Worm (Caenorhabditis elegans): Measurements from ENCODE around the gene K08B12.1.

The K08B12.1 gene

DNA sequence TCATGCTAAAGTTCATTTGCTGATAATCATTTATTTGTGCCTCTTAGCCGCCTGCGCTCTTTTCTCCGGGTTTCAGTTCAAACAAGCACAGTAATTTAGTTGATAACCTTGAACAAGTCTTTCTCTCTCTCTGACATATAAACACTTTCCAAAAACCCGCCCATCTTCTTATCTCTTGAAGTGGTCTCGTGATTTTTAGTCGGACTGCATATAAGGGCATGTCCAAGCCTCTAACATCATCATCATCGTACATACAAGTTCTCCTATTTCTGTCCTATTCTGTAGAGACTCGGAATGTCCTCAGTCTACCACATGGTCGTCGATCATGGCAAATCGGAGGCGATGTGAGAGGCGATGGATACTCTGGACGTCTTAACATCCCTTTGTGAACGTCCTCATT, 17.0 kb downstream of the K08B12.1 start, which contains the start of gene F31F7.1:
Gene F31F7.1, plus strand, starts transcription at position 235 of the 400 bp plus-strand sequence.
- TF ChIP-seq madf-10 (tag; optimal IDR thresholded peaks at IDR 0.05) (peak; percentile 49), dpff-1 (tag; optimal IDR thresholded peaks at IDR 0.05) (no peak), athp-1 (tag; optimal IDR thresholded peaks at IDR 0.05) (no peak), die-1 (tag; optimal IDR thresholded peaks at IDR 0.05) (no peak), nhr-80 (tag; optimal IDR thresholded peaks at IDR 0.05) (peak; percentile 98), ztf-18 (tag; optimal IDR thresholded peaks at IDR 0.05) (peak; percentile 18), ztf-26 (tag; optimal IDR thresholded peaks at IDR 0.05) (peak; percentile 19), hsf-1 (GFP tag; IDR thresholded peaks at IDR 0.05) (no peak), tbp1 (GFP tag; optimal IDR thresholded peaks at IDR 0.05) (peak; percentile 49), pha-4 (tag; optimal IDR thresholded peaks at IDR 0.05) (no peak), pbrm-1 (GFP tag; IDR thresholded peaks at IDR 0.05) (0 out of 2 replicates have a peak, but pooled peaks have one; percentile 6), ZK185.1 (tag; optimal IDR thresholded peaks at IDR 0.05; ENCODE audit: poor library complexity, severe bottlenecking) (peak; percentile 36), ztf-22 (GFP tag; optimal IDR thresholded peaks at IDR 0.05) (peak; percentile 76), ets-4 (GFP tag; optimal IDR thresholded peaks at IDR 0.05) (peak; percentile 17), let-607 (tag; optimal IDR thresholded peaks at IDR 0.05) (peak in 1 of 2 experiments; percentile 20), ceh-58 (GFP tag; IDR thresholded peaks at IDR 0.05) (no peak), lin-40 (tag; optimal IDR thresholded peaks at IDR 0.05) (peak; percentile 30), madf-8 (GFP tag; conservative IDR thresholded peaks at IDR 0.05) (no peak), ama-1 (optimal IDR thresholded peaks at IDR 0.05) (peak; percentile 77), ama-1 (GFP tag; optimal IDR thresholded peaks at IDR 0.05) (no peak), cebp-1 (GFP tag; IDR thresholded peaks at IDR 0.05) (no peak), cebp-1 (tag; optimal IDR thresholded peaks at IDR 0.05) (peak; percentile 17), dox-1 (GFP tag; IDR thresholded peaks at IDR 0.05) (peak; percentile 56), F55B11.4 (tag; optimal IDR thresholded peaks at IDR 0.05; ENCODE audit: borderline replicate concordance, insufficient read depth) (no peak), tlf-1 (GFP tag; optimal IDR thresholded peaks at IDR 0.05) (peak; percentile 5), atf-7 (tag; optimal IDR thresholded peaks at IDR 0.05) (peak; percentile 46), hmg-1.2 (GFP tag; IDR thresholded peaks at IDR 0.05) (no peak), egl-44 (GFP tag; IDR thresholded peaks at IDR 0.05) (0 out of 2 replicates have a peak, but pooled peaks have one; percentile 40)

ce11 chrV:6277178-6277834, 18.1 kb downstream of the K08B12.1 start:
- TF ChIP-seq lin-26 (GFP tag; IDR thresholded peaks at IDR 0.05) (0 out of 2 replicates have a peak, but pooled peaks have one; percentile 61), rcor-1 (GFP tag; IDR thresholded peaks at IDR 0.05) (0 out of 2 replicates have a peak, but pooled peaks have one; percentile 11), ZK185.1 (tag; optimal IDR thresholded peaks at IDR 0.05; ENCODE audit: poor library complexity, severe bottlenecking) (peak; percentile 47), Y53G8AR.9 (GFP tag; conservative IDR thresholded peaks at IDR 0.05) (peak; percentile 32), aptf-3 (GFP tag; IDR thresholded peaks at IDR 0.05) (0 out of 2 replicates have a peak, but pooled peaks have one; percentile 37), nhr-90 (tag; optimal IDR thresholded peaks at IDR 0.05) (no peak), ama-1 (optimal IDR thresholded peaks at IDR 0.05) (peak; percentile 77), ama-1 (GFP tag; optimal IDR thresholded peaks at IDR 0.05) (no peak), egrh-3 (GFP tag; IDR thresholded peaks at IDR 0.05) (no peak), athp-1 (tag; optimal IDR thresholded peaks at IDR 0.05) (no peak), zim-3 (tag; optimal IDR thresholded peaks at IDR 0.05) (peak; percentile 35), cebp-1 (GFP tag; IDR thresholded peaks at IDR 0.05) (no peak), cebp-1 (tag; optimal IDR thresholded peaks at IDR 0.05) (peak; percentile 30), hmg-1.2 (GFP tag; IDR thresholded peaks at IDR 0.05) (peak; percentile 5; the same call in 1 of the 2 replicates), B0336.3 (GFP tag; IDR thresholded peaks at IDR 0.05) (0 out of 2 replicates have a peak, but pooled peaks have one; percentile 3)
